Fruit fly (Drosophila melanogaster) whole organism, embryonic: ENCODE results near the gene mRpL13.

Experiments used
- Ada2b ChIP-seq: fragments of 200-800 bp; sonication (Bioruptor generic); IDR thresholded peaks from 2 replicates; pipeline ENCODE4 v1.3.6; 2022; ENCODE audit warnings: missing biosample characterization, missing genetic modification characterization
- Asciz ChIP-seq: fragments of 200-800 bp; sonication (Bioruptor generic); optimal IDR thresholded peaks from 2 replicates; lab custom pipeline; 2017; ENCODE audit warnings: missing biosample characterization, mild to moderate bottlenecking, missing genetic modification characterization, missing genetic modification reagents
- Bteb2 ChIP-seq: fragments of 200-800 bp; sonication (Bioruptor generic); optimal IDR thresholded peaks from 2 replicates; lab custom pipeline; 2016; ENCODE audit warnings: missing biosample characterization, missing genetic modification characterization
- CG10959 ChIP-seq: fragments of 200-800 bp; sonication (Bioruptor generic); IDR thresholded peaks from 2 replicates; pipeline ENCODE4 v1.3.6; 2022; ENCODE audit warnings: missing biosample characterization, missing genetic modification characterization
- CG11695 ChIP-seq: fragments of 200-800 bp; sonication (Bioruptor generic); IDR thresholded peaks from 3 replicates; pipeline ENCODE4 v1.3.6; 2022; ENCODE audit warnings: missing biosample characterization, missing genetic modification characterization
- CG13287 ChIP-seq: fragments of 200-800 bp; sonication (Bioruptor generic); IDR thresholded peaks from 2 replicates; pipeline ENCODE4 v1.3.6; 2022; ENCODE audit warnings: missing biosample characterization, missing genetic modification characterization; ENCODE audit not compliant: partially characterized antibody
- CG14050 ChIP-seq: fragments of 200-800 bp; sonication (Bioruptor generic); IDR thresholded peaks from 3 replicates; pipeline ENCODE4 v1.3.6; 2022; ENCODE audit warnings: missing biosample characterization, missing genetic modification characterization
- CG14965 ChIP-seq: fragments of 200-800 bp; sonication (Bioruptor generic); optimal IDR thresholded peaks from 2 replicates; lab custom pipeline; 2016; ENCODE audit warnings: missing biosample characterization, missing genetic modification characterization, borderline replicate concordance
- CG1647 ChIP-seq: fragments of 200-800 bp; sonication (Bioruptor generic); optimal IDR thresholded peaks from 3 replicates; lab custom pipeline; 2016; ENCODE audit warnings: missing biosample characterization, missing genetic modification characterization
- CG16815 ChIP-seq: fragments of 200-800 bp; sonication (Bioruptor generic); optimal IDR thresholded peaks from 3 replicates; lab custom pipeline; 2017; ENCODE audit warnings: missing biosample characterization, mild to moderate bottlenecking, missing genetic modification characterization
- CG18764 ChIP-seq: fragments of 200-800 bp; sonication (Bioruptor generic); optimal IDR thresholded peaks from 3 replicates; lab custom pipeline; 2016; ENCODE audit warnings: missing biosample characterization, missing genetic modification characterization
- CG2120 ChIP-seq: fragments of 200-800 bp; sonication (Bioruptor generic); optimal IDR thresholded peaks from 3 replicates; lab custom pipeline; 2016; ENCODE audit warnings: missing biosample characterization, missing genetic modification characterization
- CG30431 ChIP-seq: fragments of 200-800 bp; sonication (Bioruptor generic); optimal IDR thresholded peaks from 2 replicates; lab custom pipeline; 2017; ENCODE audit warnings: missing biosample characterization, missing genetic modification characterization
- CG3407 ChIP-seq: fragments of 200-800 bp; sonication (Bioruptor generic); optimal IDR thresholded peaks from 2 replicates; lab custom pipeline; 2018; ENCODE audit warnings: missing biosample characterization, mild to moderate bottlenecking, missing genetic modification characterization
- CG3838 ChIP-seq: fragments of 200-800 bp; sonication (Bioruptor generic); optimal IDR thresholded peaks from 3 replicates; lab custom pipeline; 2016; ENCODE audit warnings: missing biosample characterization, missing genetic modification characterization
- CG3847 ChIP-seq: fragments of 200-800 bp; sonication (Bioruptor generic); IDR thresholded peaks from 2 replicates; pipeline ENCODE4 v1.3.6; 2022; ENCODE audit warnings: missing biosample characterization, missing genetic modification characterization
- CG6654 ChIP-seq: fragments of 200-800 bp; sonication (Bioruptor generic); optimal IDR thresholded peaks from 2 replicates; lab custom pipeline; 2017; ENCODE audit warnings: missing biosample characterization, mild to moderate bottlenecking, missing genetic modification characterization
- CG6689 ChIP-seq: fragments of 200-800 bp; sonication (Bioruptor generic); IDR thresholded peaks from 2 replicates; pipeline ENCODE4 v1.3.6; 2022; ENCODE audit warnings: missing biosample characterization, missing genetic modification characterization
- CG7271 ChIP-seq: fragments of 200-800 bp; sonication (Bioruptor generic); optimal IDR thresholded peaks from 2 replicates; lab custom pipeline; 2018; ENCODE audit warnings: missing biosample characterization, mild to moderate bottlenecking, missing genetic modification characterization, moderate library complexity
- CG9727 ChIP-seq: fragments of 200-800 bp; sonication (Bioruptor generic); optimal IDR thresholded peaks from 3 replicates; lab custom pipeline; 2017; ENCODE audit warnings: missing biosample characterization, mild to moderate bottlenecking, missing genetic modification characterization
- CG9817 ChIP-seq: fragments of 200-800 bp; sonication (Bioruptor generic); optimal IDR thresholded peaks from 2 replicates; lab custom pipeline; 2018; ENCODE audit warnings: missing biosample characterization, mild to moderate bottlenecking, missing genetic modification characterization, moderate library complexity
- Camta ChIP-seq: fragments of 200-800 bp; sonication (Bioruptor generic); optimal IDR thresholded peaks from 2 replicates; lab custom pipeline; 2016; ENCODE audit warnings: missing biosample characterization, missing genetic modification characterization
- Chrac-16 ChIP-seq: fragments of 200-800 bp; sonication (Bioruptor generic); optimal IDR thresholded peaks from 3 replicates; lab custom pipeline; 2016; ENCODE audit warnings: missing biosample characterization, missing genetic modification characterization
- Dp ChIP-seq: fragments of 200-800 bp; sonication (Bioruptor generic); optimal IDR thresholded peaks from 2 replicates; lab custom pipeline; 2018; ENCODE audit warnings: missing biosample characterization, mild to moderate bottlenecking, missing genetic modification characterization, moderate library complexity
- Dref ChIP-seq: fragments of 200-800 bp; sonication (Bioruptor generic); IDR thresholded peaks from 2 replicates; pipeline ENCODE4 v1.3.6; 2022; ENCODE audit warnings: missing biosample characterization, missing genetic modification characterization
- Elba2 ChIP-seq: fragments of 200-800 bp; sonication (Bioruptor generic); optimal IDR thresholded peaks from 3 replicates; lab custom pipeline; 2016; ENCODE audit warnings: missing biosample characterization, missing genetic modification characterization
- Gsc ChIP-seq: fragments of 200-800 bp; sonication (Bioruptor generic); IDR thresholded peaks from 2 replicates; pipeline ENCODE4 v1.3.6; 2022; ENCODE audit warnings: missing biosample characterization, missing genetic modification characterization
- Lhr ChIP-seq: fragments of 200-800 bp; sonication (Bioruptor generic); optimal IDR thresholded peaks from 3 replicates; lab custom pipeline; 2017; ENCODE audit warnings: mild to moderate bottlenecking, missing biosample characterization, missing genetic modification reagents, missing genetic modification characterization
- Lpt ChIP-seq: fragments of >200 bp; optimal IDR thresholded peaks from 2 replicates; lab custom pipeline; 2018; ENCODE audit warnings: missing biosample characterization, missing genetic modification characterization
- MBD-R2 ChIP-seq: fragments of 200-800 bp; sonication (Bioruptor generic); IDR thresholded peaks from 2 replicates; pipeline ENCODE4 v1.3.6; 2022; ENCODE audit warnings: missing biosample characterization, missing genetic modification characterization
- Optix ChIP-seq: fragments of 200-800 bp; sonication (Bioruptor generic); IDR thresholded peaks from 3 replicates; pipeline ENCODE4 v1.3.6; 2022; ENCODE audit warnings: missing biosample characterization, missing genetic modification characterization
- Poxn ChIP-seq: fragments of 200-800 bp; sonication (Bioruptor generic); IDR thresholded peaks from 2 replicates; pipeline ENCODE4 v1.3.6; 2022; ENCODE audit warnings: missing biosample characterization, missing genetic modification characterization
- YL-1 ChIP-seq: fragments of 200-800 bp; sonication (Bioruptor generic); optimal IDR thresholded peaks from 3 replicates; lab custom pipeline; 2017; ENCODE audit warnings: missing biosample characterization, mild to moderate bottlenecking, missing genetic modification characterization
- aop ChIP-seq: fragments of 200-800 bp; sonication (Bioruptor generic); IDR thresholded peaks from 2 replicates; pipeline ENCODE4 v1.3.6; 2022; ENCODE audit warnings: missing biosample characterization, missing genetic modification characterization
- ap ChIP-seq: fragments of 200-800 bp; sonication (Bioruptor generic); IDR thresholded peaks from 2 replicates; pipeline ENCODE4 v1.3.6; 2022; ENCODE audit warnings: missing biosample characterization, missing genetic modification characterization
- az2 ChIP-seq: fragments of 200-800 bp; sonication (Bioruptor generic); optimal IDR thresholded peaks from 3 replicates; lab custom pipeline; 2016; ENCODE audit warnings: missing biosample characterization, missing genetic modification characterization
- bbx ChIP-seq: fragments of 200-800 bp; sonication (Bioruptor generic); IDR thresholded peaks from 2 replicates; pipeline ENCODE4 v1.3.6; 2022; ENCODE audit warnings: missing biosample characterization, missing genetic modification characterization; ENCODE audit not compliant: partially characterized antibody
- chm ChIP-seq: fragments of 200-800 bp; sonication (Bioruptor generic); IDR thresholded peaks from 2 replicates; pipeline ENCODE4 v1.3.6; 2022; ENCODE audit warnings: missing biosample characterization, missing genetic modification characterization
- dm ChIP-seq: fragments of 200-800 bp; sonication (Bioruptor generic); optimal IDR thresholded peaks from 3 replicates; lab custom pipeline; 2016; ENCODE audit warnings: missing biosample characterization, missing genetic modification characterization
- fd64A ChIP-seq: fragments of 200-800 bp; sonication (Bioruptor generic); optimal IDR thresholded peaks from 3 replicates; lab custom pipeline; 2018; ENCODE audit warnings: missing biosample characterization, mild to moderate bottlenecking, missing genetic modification characterization
- gcm ChIP-seq: fragments of 200-800 bp; sonication (Bioruptor generic); optimal IDR thresholded peaks from 2 replicates; lab custom pipeline; 2019; ENCODE audit warnings: missing biosample characterization, mild to moderate bottlenecking, missing genetic modification characterization, moderate library complexity
- gfzf ChIP-seq: fragments of 200-800 bp; sonication (Bioruptor generic); optimal IDR thresholded peaks from 2 replicates; lab custom pipeline; 2016; ENCODE audit warnings: missing biosample characterization, mild to moderate bottlenecking, missing genetic modification characterization, moderate library complexity
- hth ChIP-seq: fragments of >200 bp; optimal IDR thresholded peaks from 2 replicates; lab custom pipeline; 2017; ENCODE audit warnings: inconsistent platforms
- lola ChIP-seq, 3 experiments: fragments of >200 bp in 2 of 3; fragments of 200-800 bp in 1 of 3; sonication (Bioruptor generic) in 1 of 3; optimal IDR thresholded peaks; 2 replicates each; lab custom pipeline; 2017 to 2019; ENCODE audit warnings: missing biosample characterization in 3 of 3, missing genetic modification characterization in 3 of 3, mild to moderate bottlenecking in 1 of 3, moderate library complexity in 1 of 3
- peb ChIP-seq: fragments of 200-800 bp; sonication (Bioruptor generic); IDR thresholded peaks from 2 replicates; pipeline ENCODE4 v1.3.6; 2022; ENCODE audit warnings: missing biosample characterization, missing genetic modification characterization
- phol ChIP-seq: fragments of 200-800 bp; sonication (Bioruptor generic); optimal IDR thresholded peaks from 3 replicates; lab custom pipeline; 2018; ENCODE audit warnings: missing biosample characterization, mild to moderate bottlenecking, missing genetic modification characterization, moderate library complexity
- tap ChIP-seq: fragments of 200-800 bp; optimal IDR thresholded peaks from 3 replicates; lab custom pipeline; 2019; ENCODE audit warnings: missing biosample characterization, mild to moderate bottlenecking, missing genetic modification characterization, moderate library complexity
- trh ChIP-seq: fragments of 200-800 bp; sonication (Bioruptor generic); optimal IDR thresholded peaks from 2 replicates; lab custom pipeline; 2016; ENCODE audit warnings: missing biosample characterization, missing genetic modification characterization
- tup ChIP-seq: fragments of 200-800 bp; sonication (Bioruptor generic); optimal IDR thresholded peaks from 2 replicates; lab custom pipeline; 2016; ENCODE audit warnings: missing biosample characterization, mild to moderate bottlenecking, missing genetic modification characterization, moderate library complexity
- vnd ChIP-seq: fragments of 200-800 bp; sonication (Bioruptor generic); IDR thresholded peaks from 3 replicates; pipeline ENCODE4 v1.3.6; 2022; ENCODE audit warnings: missing biosample characterization, missing genetic modification characterization; ENCODE audit not compliant: partially characterized antibody

mRpL13 gene

DNA sequence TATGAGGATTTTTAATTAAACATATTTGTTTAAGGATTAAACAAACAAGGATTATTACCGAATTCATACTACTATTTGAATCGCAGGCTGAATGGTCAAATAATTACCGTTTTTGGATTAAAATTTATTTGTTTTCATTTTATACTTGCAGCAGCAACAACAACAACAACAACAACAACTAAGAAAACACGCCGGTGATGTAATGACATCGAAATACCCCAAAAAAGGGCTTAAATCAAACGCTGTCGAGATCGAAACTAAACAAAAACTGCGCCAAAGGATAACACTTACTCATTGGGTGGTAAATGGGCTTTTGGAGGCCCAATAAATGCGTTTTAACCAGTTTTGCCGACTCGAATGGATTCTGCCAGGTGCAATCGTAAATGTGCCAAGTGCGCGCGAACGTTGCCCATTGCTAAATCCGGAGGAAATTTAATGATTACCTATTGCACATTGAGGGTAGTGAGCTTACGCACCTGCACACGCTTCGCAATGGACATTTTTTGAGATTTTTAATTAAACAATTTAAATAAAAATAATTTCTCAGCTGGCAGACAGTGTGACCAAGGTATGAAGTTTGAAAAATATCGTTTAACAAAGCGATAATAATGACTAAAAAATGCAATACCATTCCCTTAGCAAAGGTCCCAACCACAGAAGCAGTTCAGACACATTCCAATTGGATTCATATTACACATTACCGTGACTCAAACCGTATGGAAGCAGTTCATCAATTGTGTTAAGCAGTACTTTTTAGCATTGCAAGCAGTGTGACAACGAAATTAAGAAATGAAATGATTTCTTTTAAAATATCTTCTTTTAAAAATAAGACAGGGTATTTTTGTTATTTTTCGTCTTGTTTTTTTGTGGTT is at the start of gene mRpL13, which contains the start of gene CG10602 (continued):
- TF ChIP-seq tap = no peak
- TF ChIP-seq Poxn (GFP tag; lab: Robert Waterston, UW) = no peak
- no peak for TF ChIP-seq CG3407 (GFP tag; lab: Kevin White, UChicago)
- TF ChIP-seq CG6689 (GFP tag; lab: Robert Waterston, UW) = no peak
- TF ChIP-seq gfzf (GFP tag; lab: Kevin White, UChicago) = peak; percentile 99
- no peak for TF ChIP-seq Lpt (GFP tag; lab: Kevin White, UChicago)
- no peak for TF ChIP-seq CG14050 (GFP tag; lab: Robert Waterston, UW)
- TF ChIP-seq CG2120 (GFP tag; lab: Kevin White, UChicago) = peak; percentile 46
- TF ChIP-seq CG18764 (GFP tag; lab: Kevin White, UChicago) = no peak
- no peak for TF ChIP-seq ap (GFP tag; lab: Robert Waterston, UW)
- TF ChIP-seq bbx (GFP tag; lab: Robert Waterston, UW) = peak; percentile 48; the same call in 1 of the 2 replicates
- no peak for TF ChIP-seq CG11695 (GFP tag; lab: Robert Waterston, UW)
- no peak for TF ChIP-seq CG10959 (GFP tag; lab: Robert Waterston, UW)
- no peak for TF ChIP-seq CG9727 (GFP tag; lab: Kevin White, UChicago)
- peak; percentile 28 for TF ChIP-seq YL-1
- TF ChIP-seq az2 (GFP tag; lab: Kevin White, UChicago) = no peak
- peak; percentile 7 for TF ChIP-seq Elba2 (GFP tag; lab: Kevin White, UChicago)
- peak in 1 of 3 experiments; percentile 13 for TF ChIP-seq lola (GFP tag; optimal IDR thresholded peaks at IDR 0.05; lab: Kevin White, UChicago)
- no peak for TF ChIP-seq Asciz (GFP tag; lab: Kevin White, UChicago)
- no peak for TF ChIP-seq CG30431
- no peak for TF ChIP-seq CG3838
- no peak for TF ChIP-seq Optix (GFP tag; lab: Robert Waterston, UW)
- TF ChIP-seq peb (GFP tag; lab: Robert Waterston, UW) = no peak
- TF ChIP-seq CG1647 (GFP tag; lab: Kevin White, UChicago) = no peak
- no peak for TF ChIP-seq CG16815 (GFP tag; lab: Kevin White, UChicago)
- TF ChIP-seq CG6654 = no peak
- TF ChIP-seq CG14965 (GFP tag; lab: Kevin White, UChicago) = no peak
- TF ChIP-seq tup (GFP tag; lab: Kevin White, UChicago) = no peak
- peak; percentile 97 for TF ChIP-seq Lhr (GFP tag; lab: Kevin White, UChicago)
- peak; percentile 63 for TF ChIP-seq phol (tag; lab: Kevin White, UChicago)
- TF ChIP-seq Ada2b (GFP tag; lab: Robert Waterston, UW) = no peak
- TF ChIP-seq fd64A = no peak
- no peak for TF ChIP-seq chm (GFP tag; lab: Robert Waterston, UW)
- TF ChIP-seq CG3847 (GFP tag; lab: Robert Waterston, UW) = peak; percentile 46
- no peak for TF ChIP-seq dm (GFP tag; lab: Kevin White, UChicago)
- no peak for TF ChIP-seq hth (lab: Kevin White, UChicago)
- TF ChIP-seq Bteb2 = no peak
- no peak for TF ChIP-seq trh (GFP tag; lab: Kevin White, UChicago)
- peak; percentile 50 for TF ChIP-seq Dref (GFP tag; lab: Robert Waterston, UW)
- TF ChIP-seq CG13287 (GFP tag; lab: Robert Waterston, UW) = peak; percentile 36; the same call in 1 of the 2 replicates
- no peak for TF ChIP-seq gcm (GFP tag; lab: Kevin White, UChicago)
- no peak for TF ChIP-seq CG9817 (tag; lab: Kevin White, UChicago)
- TF ChIP-seq Camta (GFP tag; lab: Kevin White, UChicago) = no peak
- TF ChIP-seq Gsc (GFP tag; lab: Robert Waterston, UW) = no peak
- TF ChIP-seq aop (GFP tag; lab: Robert Waterston, UW) = no peak
- no peak for TF ChIP-seq CG7271
- no peak for TF ChIP-seq Chrac-16 (GFP tag; lab: Kevin White, UChicago)
- TF ChIP-seq MBD-R2 (GFP tag; lab: Robert Waterston, UW) = peak; percentile 81
- TF ChIP-seq Dp (GFP tag; lab: Kevin White, UChicago) = peak; percentile 66
- TF ChIP-seq vnd = no peak
